Worm (Caenorhabditis elegans): ENCODE results near the gene clik-1.

clik-1 gene

DNA sequence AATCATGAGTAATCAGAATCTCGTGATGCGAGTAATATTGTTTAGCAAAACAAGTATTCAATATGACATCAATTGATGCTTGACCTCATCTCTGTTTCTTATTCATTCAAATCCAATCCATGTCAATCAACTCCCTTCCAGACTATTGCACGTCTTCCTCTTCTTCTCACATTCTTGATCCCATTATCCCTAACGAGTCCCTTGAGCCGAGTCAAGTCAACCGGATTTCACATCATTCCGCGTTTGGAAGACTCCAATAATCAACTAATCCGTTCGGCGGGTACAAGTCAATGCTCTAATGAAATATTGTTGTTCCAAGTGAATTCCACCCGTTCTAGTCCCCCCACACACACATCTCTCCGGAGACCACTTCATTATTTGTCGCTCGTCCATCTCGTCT, 42.3 kb downstream of the clik-1 start:
- TF ChIP-seq sea-1 (GFP tag; conservative IDR thresholded peaks at IDR 0.05) (no peak), tbx-37 (GFP tag; conservative IDR thresholded peaks at IDR 0.05) (no peak), hnd-1 (tag; optimal IDR thresholded peaks at IDR 0.05) (no peak), ceh-13 (GFP tag; optimal IDR thresholded peaks at IDR 0.05) (no peak), pes-1 (GFP tag; IDR thresholded peaks at IDR 0.05) (no peak), hmg-4 (GFP tag; optimal IDR thresholded peaks at IDR 0.05) (no peak), ceh-36 (tag; optimal IDR thresholded peaks at IDR 0.05) (no peak), aly-1 (tag; optimal IDR thresholded peaks at IDR 0.05) (no peak), B0310.2 (tag; optimal IDR thresholded peaks at IDR 0.05) (no peak)

DNA sequence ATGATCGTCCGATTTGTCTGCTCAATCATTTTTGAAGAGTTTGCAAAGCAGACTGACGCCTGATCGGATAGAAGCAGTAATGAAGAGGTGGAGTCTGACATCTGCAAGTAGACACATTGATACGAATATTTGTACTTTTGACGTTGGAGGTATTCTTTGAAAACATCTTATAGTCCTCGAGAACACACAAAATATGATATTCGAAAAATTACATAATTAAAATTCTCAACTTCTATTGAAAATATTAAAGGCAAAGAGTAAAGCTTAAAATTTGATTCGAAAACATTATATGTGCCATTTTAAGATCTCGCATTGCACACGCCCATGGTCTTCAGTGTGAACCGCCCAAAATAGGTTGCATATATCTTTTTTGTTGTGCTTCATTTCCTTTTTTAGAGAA, 46.2 kb downstream of the clik-1 start, which contains the start of gene ZC487.2:
TSS of gene ZC487.2 (minus strand) at position 101 of the 400 bp plus-strand sequence.
- TF ChIP-seq tbx-37 (GFP tag; conservative IDR thresholded peaks at IDR 0.05) (no peak), B0310.2 (tag; optimal IDR thresholded peaks at IDR 0.05) (no peak), ama-1 (optimal IDR thresholded peaks at IDR 0.05) (no peak)

DNA sequence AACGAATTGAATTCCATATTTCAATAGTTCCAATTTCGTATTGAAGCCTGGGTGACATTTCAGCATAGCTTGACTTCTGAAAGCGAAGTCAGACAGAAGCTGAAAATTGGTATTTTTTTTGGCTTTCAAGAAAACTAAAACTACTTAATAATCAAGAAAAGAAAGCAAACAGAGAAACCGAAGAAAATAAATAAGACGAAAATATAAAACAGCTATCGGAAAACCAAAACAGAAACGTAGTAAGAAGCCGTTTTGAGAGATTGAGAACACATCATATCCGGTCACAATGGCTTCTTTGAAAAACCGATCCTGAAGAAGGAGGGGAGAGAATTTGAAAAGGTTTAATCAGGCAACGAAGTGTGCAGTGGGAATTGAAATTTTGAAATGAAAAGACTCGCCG, 50.3 kb downstream of the clik-1 start, which contains the start of gene srg-30:
TSS of gene srg-30 (minus strand) at position 101 of the 400 bp plus-strand sequence.
- TF ChIP-seq aly-1 (tag; optimal IDR thresholded peaks at IDR 0.05) (no peak), hmg-4 (GFP tag; optimal IDR thresholded peaks at IDR 0.05) (no peak), hmbx-1 (tag; optimal IDR thresholded peaks at IDR 0.05) (no peak), tra-4 (tag; optimal IDR thresholded peaks at IDR 0.05) (no peak), ceh-13 (GFP tag; optimal IDR thresholded peaks at IDR 0.05) (no peak), flt-1 (GFP tag; IDR thresholded peaks at IDR 0.05) (no peak), pes-1 (GFP tag; IDR thresholded peaks at IDR 0.05) (no peak), ama-1 (optimal IDR thresholded peaks at IDR 0.05) (no peak), tbx-11 (GFP tag; IDR thresholded peaks at IDR 0.05) (no peak), sea-1 (GFP tag; conservative IDR thresholded peaks at IDR 0.05) (no peak), hnd-1 (tag; optimal IDR thresholded peaks at IDR 0.05) (no peak), scrt-1 (GFP tag; IDR thresholded peaks at IDR 0.05) (no peak), ceh-36 (tag; optimal IDR thresholded peaks at IDR 0.05) (no peak), B0310.2 (tag; optimal IDR thresholded peaks at IDR 0.05) (no peak), ets-7 (tag; optimal IDR thresholded peaks at IDR 0.05) (no peak), tbx-37 (GFP tag; conservative IDR thresholded peaks at IDR 0.05) (no peak), F13C5.2 (tag; optimal IDR thresholded peaks at IDR 0.05) (no peak)

Measured in whole organism, early embryonic.